Worm (Caenorhabditis elegans): Measurements from ENCODE around the gene nape-1.

The nape-1 gene

DNA sequence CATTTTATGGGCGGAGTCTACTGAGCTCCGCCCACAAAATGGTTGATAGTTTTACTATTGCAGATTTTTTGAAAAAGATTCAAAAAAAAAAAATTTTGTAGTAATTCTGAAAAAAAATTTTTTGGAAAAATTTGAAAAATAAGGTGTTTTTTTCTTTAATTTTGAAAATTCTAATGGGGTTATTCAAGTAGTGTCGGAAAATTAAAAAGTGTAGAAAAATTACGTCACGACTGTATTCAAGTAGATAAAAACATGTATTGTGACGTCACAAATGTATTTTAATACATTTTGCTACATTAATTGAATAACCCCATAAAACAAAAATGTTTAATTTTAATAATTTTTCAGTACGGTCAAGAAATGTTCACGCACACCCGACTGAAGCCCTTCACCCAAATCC is 7.4 kb downstream of the nape-1 start:
- TF ChIP-seq snpc-1.2 (GFP tag; IDR thresholded peaks at IDR 0.05) = no peak
- TF ChIP-seq dpl-1 (GFP tag; optimal IDR thresholded peaks at IDR 0.05) = no peak
- TF ChIP-seq aly-2 (tag; optimal IDR thresholded peaks at IDR 0.05) = no peak
- no peak for TF ChIP-seq lsy-2 (tag; optimal IDR thresholded peaks at IDR 0.05)
- no peak for TF ChIP-seq daf-12 (tag; optimal IDR thresholded peaks at IDR 0.05)
- TF ChIP-seq nhr-10 (tag; optimal IDR thresholded peaks at IDR 0.05) = no peak
- no peak for TF ChIP-seq ama-1 (optimal IDR thresholded peaks at IDR 0.05)
- TF ChIP-seq mxl-3 (GFP tag; optimal IDR thresholded peaks at IDR 0.05) = no peak
- no peak for TF ChIP-seq vab-7 (GFP tag; IDR thresholded peaks at IDR 0.05)
- TF ChIP-seq egl-27 (tag; optimal IDR thresholded peaks at IDR 0.05) = no peak
- TF ChIP-seq ceh-44 (GFP tag; IDR thresholded peaks at IDR 0.05) = no peak
- TF ChIP-seq rbr-2 (tag; optimal IDR thresholded peaks at IDR 0.05) = no peak
- no peak for TF ChIP-seq nhr-25 (tag; optimal IDR thresholded peaks at IDR 0.05; ENCODE audit: borderline replicate concordance, insufficient read depth)
- TF ChIP-seq mdl-1 (tag; optimal IDR thresholded peaks at IDR 0.05) = no peak
- no peak for TF ChIP-seq gei-8 (GFP tag; optimal IDR thresholded peaks at IDR 0.05)
- TF ChIP-seq spr-3 (GFP tag; optimal IDR thresholded peaks at IDR 0.05) = no peak

DNA sequence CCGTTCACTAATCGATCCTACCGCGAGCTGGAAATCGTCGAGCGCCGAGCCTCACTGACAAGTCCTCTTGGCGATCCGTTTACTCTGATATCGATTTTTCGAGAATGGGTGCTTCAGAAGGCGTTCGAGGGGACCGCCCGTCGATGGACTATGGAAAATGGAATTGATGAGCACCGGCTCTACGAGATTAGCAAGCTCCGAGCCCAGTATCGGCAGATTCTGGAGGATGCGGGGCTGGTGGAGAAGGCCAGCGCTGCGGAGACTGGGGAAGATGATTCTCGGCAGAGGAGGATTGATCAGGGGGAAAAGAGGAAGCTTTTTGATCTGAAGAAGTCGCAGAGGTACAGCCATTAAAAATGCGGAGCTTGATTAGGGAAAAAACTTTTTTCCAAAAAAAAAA is 9.2 kb downstream of the nape-1 start:
- TF ChIP-seq dmd-9 (GFP tag; IDR thresholded peaks at IDR 0.05) (no peak), lin-38 (GFP tag; IDR thresholded peaks at IDR 0.05) (no peak), F10B5.3 (tag; optimal IDR thresholded peaks at IDR 0.05) (no peak), dmd-8 (GFP tag; IDR thresholded peaks at IDR 0.05) (0 out of 2 replicates have a peak, but pooled peaks have one; percentile 3), ZK337.2 (GFP tag; IDR thresholded peaks at IDR 0.05) (no peak), R02D3.7 (tag; optimal IDR thresholded peaks at IDR 0.05) (no peak), lir-3 (tag; optimal IDR thresholded peaks at IDR 0.05) (no peak), set-16 (GFP tag; IDR thresholded peaks at IDR 0.05) (peak; percentile 78), D1046.2 (GFP tag; IDR thresholded peaks at IDR 0.05) (no peak), daf-12 (tag; optimal IDR thresholded peaks at IDR 0.05) (no peak)

DNA sequence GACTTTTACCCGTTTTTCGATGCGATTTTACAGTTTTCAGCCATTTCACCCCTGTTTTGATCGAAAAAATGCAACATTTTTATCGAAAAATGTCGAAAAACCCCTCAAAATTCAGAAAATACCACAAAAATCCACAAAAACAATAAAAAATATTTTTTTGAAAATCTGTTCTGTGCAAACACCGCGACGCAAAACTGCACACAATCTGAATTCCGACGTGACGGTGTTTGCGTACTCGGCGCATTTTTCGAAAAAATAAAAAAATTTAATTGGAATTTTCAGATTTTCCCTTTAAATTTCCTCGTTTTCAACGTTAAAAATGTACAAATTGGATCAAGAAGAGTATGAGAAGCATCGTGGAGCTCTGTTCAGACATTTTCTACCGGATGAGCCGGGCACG is 14.8 kb downstream of the nape-1 start, which contains the start of gene smgl-2:
Gene smgl-2, plus strand, starts transcription at position 320 of the 400 bp plus-strand sequence.
- TF ChIP-seq fkh-10 (GFP tag; optimal IDR thresholded peaks at IDR 0.05) = no peak
- TF ChIP-seq mxl-2 (GFP tag; conservative IDR thresholded peaks at IDR 0.05) = no peak
- TF ChIP-seq lin-13 (GFP tag; optimal IDR thresholded peaks at IDR 0.05) = peak; percentile 37
- no peak for TF ChIP-seq arid-1 (GFP tag; conservative IDR thresholded peaks at IDR 0.05)
- 0 out of 2 replicates have a peak, but pooled peaks have one; percentile 29 for TF ChIP-seq dmd-6 (GFP tag; IDR thresholded peaks at IDR 0.05)
- no peak for TF ChIP-seq unc-62 (GFP tag; optimal IDR thresholded peaks at IDR 0.05 in 1 of 2)
- TF ChIP-seq unc-62 (tag; optimal IDR thresholded peaks at IDR 0.05) = no peak
- peak; percentile 54 for TF ChIP-seq mep-1 (tag; optimal IDR thresholded peaks at IDR 0.05)
- TF ChIP-seq nhr-42 (GFP tag; IDR thresholded peaks at IDR 0.05) = no peak
- no peak for TF ChIP-seq Y48G9A.11 (GFP tag; IDR thresholded peaks at IDR 0.05)
- no peak for TF ChIP-seq tag-97 (GFP tag; IDR thresholded peaks at IDR 0.05)
- TF ChIP-seq ceh-32 (tag; optimal IDR thresholded peaks at IDR 0.05; ENCODE audit: poor library complexity) = no peak
- peak; percentile 48 for TF ChIP-seq hlh-11 (tag; optimal IDR thresholded peaks at IDR 0.05)
- 0 out of 2 replicates have a peak, but pooled peaks have one; percentile 29 for TF ChIP-seq ceh-20 (GFP tag; IDR thresholded peaks at IDR 0.05)
- no peak for TF ChIP-seq snpc-1.2 (GFP tag; IDR thresholded peaks at IDR 0.05)
- no peak; the same call in 1 of the 2 replicates for TF ChIP-seq T26A8.4 (GFP tag; IDR thresholded peaks at IDR 0.05)
- TF ChIP-seq lin-15B (tag; optimal IDR thresholded peaks at IDR 0.05) = peak; percentile 38
- TF ChIP-seq mes-2 (tag; optimal IDR thresholded peaks at IDR 0.05; ENCODE audit: poor library complexity, severe bottlenecking) = peak; percentile 80
- peak; percentile 59 for TF ChIP-seq dve-1 (tag; optimal IDR thresholded peaks at IDR 0.05; ENCODE audit: insufficient read depth)
- no peak for TF ChIP-seq mdl-1 (tag; optimal IDR thresholded peaks at IDR 0.05)
- TF ChIP-seq attf-4 (tag; optimal IDR thresholded peaks at IDR 0.05) = no peak
- TF ChIP-seq nhr-111 (GFP tag; optimal IDR thresholded peaks at IDR 0.05) = no peak
- peak; percentile 10 for TF ChIP-seq nhr-6 (tag; optimal IDR thresholded peaks at IDR 0.05)
- TF ChIP-seq hif-1 (tag; optimal IDR thresholded peaks at IDR 0.05) = peak in 1 of 2 experiments; percentile 0
- TF ChIP-seq lsy-2 (tag; optimal IDR thresholded peaks at IDR 0.05) = peak in 1 of 2 experiments; percentile 88
- peak; percentile 68 for TF ChIP-seq hlh-30 (tag; optimal IDR thresholded peaks at IDR 0.05; ENCODE audit: insufficient read depth)
- no peak for TF ChIP-seq D1046.2 (GFP tag; IDR thresholded peaks at IDR 0.05)
- TF ChIP-seq lin-1 (GFP tag; IDR thresholded peaks at IDR 0.05) = no peak
